Worm (Caenorhabditis elegans) whole organism, midembryonic: ENCODE measurements around the gene got-2.2.

ENCODE experiments used
- T22C8.4 ChIP-seq: fragments of 200-800 bp; sonication (Bioruptor generic); IDR thresholded peaks from 2 replicates; pipeline ENCODE4 v1.3.6; 2022; ENCODE audit warnings: missing genetic modification characterization, missing compliant biosample characterization
- cog-1 ChIP-seq: sonication (generic microtip); optimal IDR thresholded peaks from 2 replicates; lab custom pipeline; 2016; ENCODE audit warnings: missing genetic modification characterization, missing compliant biosample characterization
- flt-1 ChIP-seq: fragments of 200-800 bp; sonication (Bioruptor generic); IDR thresholded peaks from 2 replicates; pipeline ENCODE4 v1.3.6; 2022; ENCODE audit warnings: missing genetic modification characterization, missing compliant biosample characterization
- klf-2 ChIP-seq: fragments of 200-800 bp; sonication (Bioruptor generic); conservative IDR thresholded peaks from 2 replicates; pipeline ENCODE4 v1.3.6; 2022; ENCODE audit warnings: missing genetic modification reagents, missing genetic modification characterization, missing compliant biosample characterization
- med-1 ChIP-seq: sonication (generic microtip); optimal IDR thresholded peaks from 2 replicates; lab custom pipeline; 2017; ENCODE audit warnings: missing genetic modification characterization, mild to moderate bottlenecking, missing compliant biosample characterization, antibody characterized with exemption, missing genetic modification reagents; ENCODE audit not compliant: insufficient read depth
- ref-1 ChIP-seq: fragments of 200-800 bp; sonication (Bioruptor generic); conservative IDR thresholded peaks from 2 replicates; pipeline ENCODE4 v1.3.6; 2022; ENCODE audit warnings: missing genetic modification reagents, missing genetic modification characterization, missing compliant biosample characterization
- tab-1 ChIP-seq: fragments of 200-800 bp; sonication (Bioruptor generic); IDR thresholded peaks from 2 replicates; pipeline ENCODE4 v1.3.6; 2022; ENCODE audit warnings: missing genetic modification characterization, missing compliant biosample characterization
- ztf-23 ChIP-seq: fragments of 200-800 bp; sonication (Bioruptor generic); IDR thresholded peaks from 2 replicates; pipeline ENCODE4 v1.3.6; 2022; ENCODE audit warnings: missing genetic modification reagents, missing genetic modification characterization, missing compliant biosample characterization
- ztf-29 ChIP-seq: fragments of 200-800 bp; sonication (Bioruptor generic); IDR thresholded peaks from 2 replicates; pipeline ENCODE4 v1.3.6; 2022; ENCODE audit warnings: missing genetic modification reagents, missing genetic modification characterization, missing compliant biosample characterization

Gene got-2.2

ce11 chrX:6258409-6258808 is 17.6 kb downstream of the got-2.2 start:
- 0 out of 2 replicates have a peak, but pooled peaks have one; percentile 25 for TF ChIP-seq ztf-29 (GFP tag; lab: Robert Waterston, UW)
- no peak for TF ChIP-seq T22C8.4 (GFP tag; lab: Robert Waterston, UW)

- TF ChIP-seq klf-2 (GFP tag; lab: Robert Waterston, UW), result no peak
- no peak for TF ChIP-seq flt-1 (GFP tag; lab: Robert Waterston, UW)
- TF ChIP-seq cog-1, result no peak
- no peak for TF ChIP-seq ref-1
- no peak for TF ChIP-seq med-1 (GFP tag; lab: Kevin White, UChicago)
- TF ChIP-seq tab-1 (GFP tag; lab: Robert Waterston, UW), result no peak
- TF ChIP-seq ztf-23, result no peak
- TF ChIP-seq ztf-29 (GFP tag; lab: Robert Waterston, UW), result no peak
- TF ChIP-seq T22C8.4 (GFP tag; lab: Robert Waterston, UW), result no peak
Observed at ce11 chrX:6259081-6259480, 18.3 kb downstream of the got-2.2 start.

ce11 chrX:6263194-6263698 is 22.5 kb downstream of the got-2.2 start, which contains the start of gene W05H9.4:
TSS of gene W05H9.4 (plus strand) at chrX:6263648.
- TF ChIP-seq T22C8.4 (GFP tag; lab: Robert Waterston, UW) (peak; percentile 84), cog-1 (peak; percentile 65), med-1 (GFP tag; lab: Kevin White, UChicago) (no peak)

- no peak for TF ChIP-seq klf-2 (GFP tag; lab: Robert Waterston, UW)
Observed at ce11 chrX:6266739-6267138, 26.0 kb downstream of the got-2.2 start, which contains the start of gene W05H9.2. TSS of gene W05H9.2 (plus strand) at chrX:6267039.

ce11 chrX:6271718-6272117 is 30.9 kb downstream of the got-2.2 start, which contains the start of gene lro-1:
TSS of gene lro-1 (plus strand) at chrX:6272089.
- TF ChIP-seq ztf-23, result no peak

- no peak for TF ChIP-seq flt-1 (GFP tag; lab: Robert Waterston, UW)
- no peak for TF ChIP-seq T22C8.4 (GFP tag; lab: Robert Waterston, UW)
- TF ChIP-seq klf-2 (GFP tag; lab: Robert Waterston, UW), result no peak
- TF ChIP-seq med-1 (GFP tag; lab: Kevin White, UChicago), result no peak
- TF ChIP-seq ztf-29 (GFP tag; lab: Robert Waterston, UW), result no peak
- no peak for TF ChIP-seq cog-1
- no peak for TF ChIP-seq tab-1 (GFP tag; lab: Robert Waterston, UW)
- TF ChIP-seq ref-1, result no peak
- no peak for TF ChIP-seq ztf-23
Observed at ce11 chrX:6273772-6274171, 33.0 kb downstream of the got-2.2 start.

ce11 chrX:6274270-6274669 is 33.5 kb downstream of the got-2.2 start:
- TF ChIP-seq flt-1 (GFP tag; lab: Robert Waterston, UW) (no peak), cog-1 (no peak), ztf-23 (no peak), tab-1 (GFP tag; lab: Robert Waterston, UW) (no peak), ztf-29 (GFP tag; lab: Robert Waterston, UW) (no peak), T22C8.4 (GFP tag; lab: Robert Waterston, UW) (no peak)

ce11 chrX:6275343-6275742 is 34.6 kb downstream of the got-2.2 start:
- no peak for TF ChIP-seq flt-1 (GFP tag; lab: Robert Waterston, UW)
- TF ChIP-seq ztf-23, result no peak
- no peak for TF ChIP-seq T22C8.4 (GFP tag; lab: Robert Waterston, UW)
- TF ChIP-seq klf-2 (GFP tag; lab: Robert Waterston, UW), result no peak
- TF ChIP-seq med-1 (GFP tag; lab: Kevin White, UChicago), result no peak

ce11 chrX:6276701-6277100 is 35.9 kb downstream of the got-2.2 start:
- TF ChIP-seq T22C8.4 (GFP tag; lab: Robert Waterston, UW) (no peak), ztf-29 (GFP tag; lab: Robert Waterston, UW) (no peak), ztf-23 (no peak), med-1 (GFP tag; lab: Kevin White, UChicago) (no peak), klf-2 (GFP tag; lab: Robert Waterston, UW) (no peak), cog-1 (no peak), tab-1 (GFP tag; lab: Robert Waterston, UW) (no peak), ref-1 (no peak), flt-1 (GFP tag; lab: Robert Waterston, UW) (no peak)

ce11 chrX:6277252-6277651 is 36.5 kb downstream of the got-2.2 start:
- TF ChIP-seq flt-1 (GFP tag; lab: Robert Waterston, UW) (no peak), T22C8.4 (GFP tag; lab: Robert Waterston, UW) (no peak), cog-1 (no peak), ztf-23 (no peak), tab-1 (GFP tag; lab: Robert Waterston, UW) (no peak), ztf-29 (GFP tag; lab: Robert Waterston, UW) (no peak), med-1 (GFP tag; lab: Kevin White, UChicago) (no peak), ref-1 (no peak), klf-2 (GFP tag; lab: Robert Waterston, UW) (no peak)

- TF ChIP-seq ref-1, result no peak
- no peak for TF ChIP-seq T22C8.4 (GFP tag; lab: Robert Waterston, UW)
- no peak for TF ChIP-seq med-1 (GFP tag; lab: Kevin White, UChicago)
- no peak for TF ChIP-seq cog-1
- TF ChIP-seq tab-1 (GFP tag; lab: Robert Waterston, UW), result no peak
- no peak for TF ChIP-seq flt-1 (GFP tag; lab: Robert Waterston, UW)
- no peak for TF ChIP-seq ztf-29 (GFP tag; lab: Robert Waterston, UW)
- no peak for TF ChIP-seq klf-2 (GFP tag; lab: Robert Waterston, UW)
- no peak for TF ChIP-seq ztf-23
Observed at ce11 chrX:6278296-6278695, 37.5 kb downstream of the got-2.2 start.
